Worm (Caenorhabditis elegans) whole organism, L2 larva: ENCODE results near the gene K12H6.8.

Experiments used
- Y55F3AM.14 ChIP-seq: fragments of 200-800 bp; sonication (Bioruptor generic); optimal IDR thresholded peaks from 2 replicates; lab custom pipeline; 2018; ENCODE audit warnings: mild to moderate bottlenecking, missing genetic modification characterization, missing compliant biosample characterization
- ama-1 ChIP-seq: fragments of 150-350 bp; optimal IDR thresholded peaks from 2 replicates; lab custom pipeline; 2018; ENCODE audit warnings: inconsistent platforms
- elt-1 ChIP-seq: fragments of 150-350 bp; optimal IDR thresholded peaks from 2 replicates; lab custom pipeline; 2014; ENCODE audit warnings: missing biosample characterization, missing genetic modification characterization
- lsy-2 ChIP-seq, 2 experiments: fragments of 150-350 bp in 1 of 2; sonication (generic microtip) in 1 of 2; optimal IDR thresholded peaks; 2 replicates each; lab custom pipeline; 2014 to 2017; ENCODE audit warnings: missing biosample characterization in 2 of 2, missing genetic modification characterization in 2 of 2
- mab-5 ChIP-seq: fragments of 150-350 bp; optimal IDR thresholded peaks from 2 replicates; lab custom pipeline; 2014; ENCODE audit warnings: missing biosample characterization, missing genetic modification characterization
- nhr-11 ChIP-seq: fragments of 150-350 bp; optimal IDR thresholded peaks from 2 replicates; lab custom pipeline; 2014; ENCODE audit warnings: missing biosample characterization, missing genetic modification characterization
- nhr-129 ChIP-seq: fragments of 150-350 bp; optimal IDR thresholded peaks from 2 replicates; lab custom pipeline; 2014; ENCODE audit warnings: missing biosample characterization, missing genetic modification characterization
- nhr-25 ChIP-seq: fragments of 150-350 bp; sonication (generic microtip); optimal IDR thresholded peaks from 3 replicates; lab custom pipeline; 2014; ENCODE audit warnings: missing biosample characterization, missing genetic modification characterization
- ztf-11 ChIP-seq: sonication (generic microtip); optimal IDR thresholded peaks from 2 replicates; lab custom pipeline; 2017; ENCODE audit warnings: missing biosample characterization, missing genetic modification characterization

ce11 chrII:2865355-2865754 lies 37.7 kb downstream of the K12H6.8 start:
- no peak for TF ChIP-seq Y55F3AM.14
- no peak for TF ChIP-seq nhr-11 (tag; lab: Kevin White, UChicago)
- no peak for TF ChIP-seq ama-1 (lab: Kevin White, UChicago)
- TF ChIP-seq lsy-2 (tag; optimal IDR thresholded peaks at IDR 0.05; lab: Kevin White, UChicago), result no peak
- no peak for TF ChIP-seq nhr-25 (tag; lab: Kevin White, UChicago)
- no peak for TF ChIP-seq ztf-11 (tag; lab: Kevin White, UChicago)
- no peak for TF ChIP-seq nhr-129
- no peak for TF ChIP-seq elt-1 (tag; lab: Kevin White, UChicago)
- TF ChIP-seq mab-5 (tag; lab: Kevin White, UChicago), result no peak
